Fruit fly (Drosophila melanogaster): ENCODE data around the gene CG32762.

DNA sequence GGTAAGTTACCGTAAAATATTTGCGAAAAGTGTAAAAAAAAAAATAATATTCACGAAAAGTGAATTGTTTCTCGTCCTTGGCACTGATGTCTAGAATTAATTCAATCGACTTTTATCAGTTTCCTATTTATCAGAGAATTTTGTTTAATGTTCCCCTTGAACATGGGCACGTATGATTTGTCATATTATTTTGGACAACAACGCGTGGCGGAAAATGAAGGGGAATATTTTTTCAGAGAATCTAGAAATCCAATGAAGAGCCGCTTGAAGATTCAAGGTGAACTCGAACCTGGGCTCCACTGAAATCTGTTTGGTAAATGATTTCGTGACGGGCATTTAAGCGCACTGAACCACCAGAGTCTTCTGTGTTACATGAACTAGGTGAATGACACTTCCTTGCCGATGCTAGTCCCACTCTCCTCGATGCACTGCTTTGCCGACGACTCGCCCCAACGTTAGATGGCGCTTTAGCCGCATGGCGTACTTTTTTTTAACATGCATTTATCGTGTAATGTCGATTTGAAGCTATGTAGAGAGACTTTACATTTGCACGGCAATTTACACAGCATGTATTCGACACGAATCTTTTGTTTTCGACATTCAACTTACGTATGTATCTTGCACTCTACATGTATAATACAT, 23.3 kb upstream of the CG32762 start:
- TF ChIP-seq toe (GFP tag; optimal IDR thresholded peaks at IDR 0.05) (no peak), CG12768 (GFP tag; optimal IDR thresholded peaks at IDR 0.05) (no peak)

Data from whole organism, adult.